Comparison of ENCODE assay signal across 1 fruit fly cellular context in genomic region chrX:13136939-13137697, dm6.
A peak's percentile ranks its signal among the peaks of the same experiment; 100 is the strongest.
TF ChIP-seq lines count a peak whose summit lies in the region.

No protein-coding gene starts in this region.

TF ChIP-seq in whole organism, embryonic, 481 proteins besides CTCF, POLR2A, EP300 and RAD21 (continued from another document and continues in another):
- no peak for TF ChIP-seq Stat92E (GFP tag; optimal IDR thresholded peaks at IDR 0.05; lab: Kevin White, UChicago)
- no peak for TF ChIP-seq Hmr (GFP tag; optimal IDR thresholded peaks at IDR 0.05; lab: Kevin White, UChicago)
- no peak for TF ChIP-seq HmgD (GFP tag; optimal IDR thresholded peaks at IDR 0.05; lab: Kevin White, UChicago)
- no peak for TF ChIP-seq CG1602 (GFP tag; optimal IDR thresholded peaks at IDR 0.05; lab: Kevin White, UChicago)
- TF ChIP-seq grn (GFP tag; optimal IDR thresholded peaks at IDR 0.05; lab: Kevin White, UChicago), result no peak
- peak; percentile 61 for TF ChIP-seq nerfin-1 (tag; optimal IDR thresholded peaks at IDR 0.05; lab: Kevin White, UChicago)
- no peak for TF ChIP-seq gsb-n (tag; optimal IDR thresholded peaks at IDR 0.05; lab: Kevin White, UChicago)
- no peak for TF ChIP-seq en (GFP tag; optimal IDR thresholded peaks at IDR 0.05; lab: Kevin White, UChicago)
- no peak for TF ChIP-seq CG4854 (GFP tag; optimal IDR thresholded peaks at IDR 0.05; lab: Kevin White, UChicago)
- TF ChIP-seq H15 (GFP tag; IDR thresholded peaks at IDR 0.05; lab: Robert Waterston, UW), result peak; percentile 74; the same call in 2 of the 3 replicates
- TF ChIP-seq CG4360 (GFP tag; IDR thresholded peaks at IDR 0.05; lab: Robert Waterston, UW), result peak; percentile 35; the same call in 1 of the 2 replicates
- TF ChIP-seq Ssrp (tag; optimal IDR thresholded peaks at IDR 0.05; lab: Kevin White, UChicago), result peak; percentile 28
- TF ChIP-seq BEAF-32 (GFP tag; optimal IDR thresholded peaks at IDR 0.05; lab: Kevin White, UChicago), result no peak
- TF ChIP-seq Hmx (GFP tag; optimal IDR thresholded peaks at IDR 0.05; lab: Kevin White, UChicago), result no peak
- no peak for TF ChIP-seq Adf1 (GFP tag; IDR thresholded peaks at IDR 0.05; lab: Robert Waterston, UW)
- TF ChIP-seq Gsc (GFP tag; IDR thresholded peaks at IDR 0.05; lab: Robert Waterston, UW), result no peak
- peak; percentile 49; the same call in 1 of the 2 replicates for TF ChIP-seq E2f2 (GFP tag; IDR thresholded peaks at IDR 0.05; lab: Robert Waterston, UW)
- no peak for TF ChIP-seq amos (GFP tag; IDR thresholded peaks at IDR 0.05; lab: Robert Waterston, UW; ENCODE audit: partially characterized antibody)
- TF ChIP-seq CG16863 (GFP tag; optimal IDR thresholded peaks at IDR 0.05; lab: Kevin White, UChicago), result no peak
- TF ChIP-seq CG6654 (GFP tag; optimal IDR thresholded peaks at IDR 0.05; lab: Kevin White, UChicago), result no peak
- no peak for TF ChIP-seq MTF-1 (GFP tag; optimal IDR thresholded peaks at IDR 0.05; lab: Kevin White, UChicago; ENCODE audit: borderline replicate concordance)
- peak; percentile 41 for TF ChIP-seq Xbp1 (GFP tag; optimal IDR thresholded peaks at IDR 0.05; lab: Kevin White, UChicago)
- peak; percentile 55 for TF ChIP-seq CG14050 (GFP tag; IDR thresholded peaks at IDR 0.05; lab: Robert Waterston, UW)
- TF ChIP-seq CG6272 (GFP tag; IDR thresholded peaks at IDR 0.05; lab: Robert Waterston, UW), result peak; percentile 24; the same call in 1 of the 2 replicates
- peak; percentile 57 for TF ChIP-seq CG5180 (GFP tag; optimal IDR thresholded peaks at IDR 0.05; lab: Kevin White, UChicago)
- no peak for TF ChIP-seq tio (GFP tag; optimal IDR thresholded peaks at IDR 0.05; lab: Kevin White, UChicago)
- TF ChIP-seq maf-S (GFP tag; optimal IDR thresholded peaks at IDR 0.05; lab: Kevin White, UChicago), result no peak
- peak; percentile 39 for TF ChIP-seq pros (GFP tag; optimal IDR thresholded peaks at IDR 0.05; lab: Kevin White, UChicago)
- TF ChIP-seq cwo (GFP tag; optimal IDR thresholded peaks at IDR 0.05; lab: Kevin White, UChicago), result peak; percentile 14
- no peak for TF ChIP-seq GATAe (GFP tag; conservative IDR thresholded peaks at IDR 0.05; lab: Robert Waterston, UW)
- TF ChIP-seq CG6791 (GFP tag; IDR thresholded peaks at IDR 0.05; lab: Robert Waterston, UW; ENCODE audit: partially characterized antibody), result no peak
- peak; percentile 46 for TF ChIP-seq CG8281 (tag; optimal IDR thresholded peaks at IDR 0.05; lab: Kevin White, UChicago)
- TF ChIP-seq btn (GFP tag; optimal IDR thresholded peaks at IDR 0.05; lab: Kevin White, UChicago), result no peak
- TF ChIP-seq bbx (GFP tag; IDR thresholded peaks at IDR 0.05; lab: Robert Waterston, UW; ENCODE audit: partially characterized antibody), result no peak
- TF ChIP-seq CG3847 (GFP tag; IDR thresholded peaks at IDR 0.05; lab: Robert Waterston, UW), result peak; percentile 19; the same call in 1 of the 2 replicates
- TF ChIP-seq CG7839 (tag; optimal IDR thresholded peaks at IDR 0.05; lab: Kevin White, UChicago), result peak; percentile 61
- TF ChIP-seq sima (GFP tag; optimal IDR thresholded peaks at IDR 0.05; lab: Kevin White, UChicago), result no peak
- TF ChIP-seq so (GFP tag; IDR thresholded peaks at IDR 0.05; lab: Robert Waterston, UW), result peak; percentile 67; the same call in 1 of the 3 replicates
- peak; percentile 88 for TF ChIP-seq vvl (GFP tag; IDR thresholded peaks at IDR 0.05; lab: Robert Waterston, UW)
- TF ChIP-seq CG8089 (GFP tag; optimal IDR thresholded peaks at IDR 0.05; lab: Kevin White, UChicago), result no peak
- no peak for TF ChIP-seq Max (GFP tag; optimal IDR thresholded peaks at IDR 0.05; lab: Kevin White, UChicago)
- TF ChIP-seq CG15479 (GFP tag; optimal IDR thresholded peaks at IDR 0.05; lab: Kevin White, UChicago), result no peak
- peak; percentile 39 for TF ChIP-seq CG17829 (tag; optimal IDR thresholded peaks at IDR 0.05; lab: Kevin White, UChicago)
- no peak for TF ChIP-seq trem (tag; optimal IDR thresholded peaks at IDR 0.05; lab: Kevin White, UChicago)
- TF ChIP-seq da (GFP tag; optimal IDR thresholded peaks at IDR 0.05; lab: Kevin White, UChicago), result no peak
- peak; percentile 10 for TF ChIP-seq org-1 (GFP tag; optimal IDR thresholded peaks at IDR 0.05; lab: Kevin White, UChicago)
- TF ChIP-seq Doc3 (GFP tag; IDR thresholded peaks at IDR 0.05; lab: Robert Waterston, UW; ENCODE audit: partially characterized antibody), result no peak
- peak; percentile 70 for TF ChIP-seq CG11504 (tag; optimal IDR thresholded peaks at IDR 0.05; lab: Kevin White, UChicago)
- TF ChIP-seq CG2202 (tag; optimal IDR thresholded peaks at IDR 0.05; lab: Kevin White, UChicago), result peak; percentile 20
- TF ChIP-seq CG3163 (GFP tag; optimal IDR thresholded peaks at IDR 0.05; lab: Kevin White, UChicago), result no peak
- TF ChIP-seq Dip2 (GFP tag; IDR thresholded peaks at IDR 0.05; lab: Robert Waterston, UW), result no peak
- no peak for TF ChIP-seq CG15514 (GFP tag; optimal IDR thresholded peaks at IDR 0.05; lab: Kevin White, UChicago)
- TF ChIP-seq eve (GFP tag; optimal IDR thresholded peaks at IDR 0.05; lab: Kevin White, UChicago), result no peak
- TF ChIP-seq CG2120 (GFP tag; optimal IDR thresholded peaks at IDR 0.05; lab: Kevin White, UChicago), result no peak
- TF ChIP-seq CG14667 (GFP tag; IDR thresholded peaks at IDR 0.05; lab: Robert Waterston, UW), result peak; percentile 29; the same call in 1 of the 2 replicates
- peak; percentile 54 for TF ChIP-seq croc (GFP tag; conservative IDR thresholded peaks at IDR 0.05; lab: Robert Waterston, UW)
- TF ChIP-seq CG12391 (tag; optimal IDR thresholded peaks at IDR 0.05; lab: Kevin White, UChicago), result peak; percentile 44
- no peak for TF ChIP-seq tin (GFP tag; optimal IDR thresholded peaks at IDR 0.05; lab: Kevin White, UChicago)
- TF ChIP-seq CG42726 (GFP tag; IDR thresholded peaks at IDR 0.05; lab: Robert Waterston, UW; ENCODE audit: partially characterized antibody), result no peak
- no peak for TF ChIP-seq CG16779 (GFP tag; IDR thresholded peaks at IDR 0.05; lab: Robert Waterston, UW)
- peak; percentile 45 for TF ChIP-seq Oli (tag; optimal IDR thresholded peaks at IDR 0.05; lab: Kevin White, UChicago)
- TF ChIP-seq Fer2 (tag; optimal IDR thresholded peaks at IDR 0.05; lab: Kevin White, UChicago), result no peak
- TF ChIP-seq CG30431 (GFP tag; optimal IDR thresholded peaks at IDR 0.05; lab: Kevin White, UChicago), result no peak
- TF ChIP-seq slou (GFP tag; optimal IDR thresholded peaks at IDR 0.05; lab: Kevin White, UChicago), result no peak
- TF ChIP-seq dan (GFP tag; IDR thresholded peaks at IDR 0.05; lab: Robert Waterston, UW), result no peak
- TF ChIP-seq CG8388 (GFP tag; optimal IDR thresholded peaks at IDR 0.05; lab: Kevin White, UChicago), result peak; percentile 10
- no peak for TF ChIP-seq mirr (GFP tag; optimal IDR thresholded peaks at IDR 0.05; lab: Kevin White, UChicago)
- TF ChIP-seq ab (GFP tag; optimal IDR thresholded peaks at IDR 0.05; lab: Kevin White, UChicago), result no peak
- peak; percentile 82 for TF ChIP-seq Optix (GFP tag; IDR thresholded peaks at IDR 0.05; lab: Robert Waterston, UW)
- TF ChIP-seq cato (GFP tag; optimal IDR thresholded peaks at IDR 0.05; lab: Kevin White, UChicago; ENCODE audit: borderline replicate concordance), result no peak
- no peak for TF ChIP-seq CG15011 (GFP tag; optimal IDR thresholded peaks at IDR 0.05; lab: Kevin White, UChicago)
- TF ChIP-seq CG32767 (GFP tag; IDR thresholded peaks at IDR 0.05; lab: Robert Waterston, UW), result 0 out of 2 replicates have a peak, but pooled peaks have one; percentile 53
- no peak for TF ChIP-seq chif (GFP tag; optimal IDR thresholded peaks at IDR 0.05; lab: Kevin White, UChicago)
- no peak for TF ChIP-seq CG6175 (GFP tag; IDR thresholded peaks at IDR 0.05; lab: Robert Waterston, UW)
- peak; percentile 72 for TF ChIP-seq otp (GFP tag; IDR thresholded peaks at IDR 0.05; lab: Robert Waterston, UW)
- peak; percentile 69 for TF ChIP-seq ssp (GFP tag; IDR thresholded peaks at IDR 0.05; lab: Robert Waterston, UW)
- peak; percentile 71; the same call in 2 of the 3 replicates for TF ChIP-seq ase (GFP tag; IDR thresholded peaks at IDR 0.05; lab: Robert Waterston, UW)
- TF ChIP-seq lbe (GFP tag; optimal IDR thresholded peaks at IDR 0.05; lab: Kevin White, UChicago), result peak; percentile 21
- TF ChIP-seq Sox102F (GFP tag; optimal IDR thresholded peaks at IDR 0.05; lab: Kevin White, UChicago), result peak; percentile 54
- TF ChIP-seq CkIIα-i1 (GFP tag; IDR thresholded peaks at IDR 0.05; lab: Robert Waterston, UW), result no peak
- TF ChIP-seq Dbx (GFP tag; IDR thresholded peaks at IDR 0.05; lab: Robert Waterston, UW), result no peak
- TF ChIP-seq hbn (GFP tag; IDR thresholded peaks at IDR 0.05; lab: Robert Waterston, UW; ENCODE audit: partially characterized antibody), result no peak
- no peak for TF ChIP-seq CG7271 (tag; optimal IDR thresholded peaks at IDR 0.05; lab: Kevin White, UChicago)
- TF ChIP-seq CG2875 (GFP tag; optimal IDR thresholded peaks at IDR 0.05; lab: Kevin White, UChicago), result peak; percentile 27
- TF ChIP-seq Dip3 (GFP tag; optimal IDR thresholded peaks at IDR 0.05; lab: Kevin White, UChicago), result no peak
- no peak for TF ChIP-seq CG13123 (GFP tag; optimal IDR thresholded peaks at IDR 0.05; lab: Kevin White, UChicago)
- TF ChIP-seq jumu (GFP tag; optimal IDR thresholded peaks at IDR 0.05; lab: Kevin White, UChicago), result no peak
- TF ChIP-seq B-H2 (GFP tag; optimal IDR thresholded peaks at IDR 0.05; lab: Kevin White, UChicago), result no peak
- TF ChIP-seq sd (tag; optimal IDR thresholded peaks at IDR 0.05; lab: Kevin White, UChicago), result peak; percentile 34
- TF ChIP-seq CG15696 (tag; optimal IDR thresholded peaks at IDR 0.05; lab: Kevin White, UChicago), result no peak
- TF ChIP-seq Vsx1 (GFP tag; optimal IDR thresholded peaks at IDR 0.05; lab: Kevin White, UChicago), result no peak
- peak; percentile 66 for TF ChIP-seq lmd (GFP tag; IDR thresholded peaks at IDR 0.05; lab: Robert Waterston, UW)
- TF ChIP-seq sens (GFP tag; lab: Kevin White, UChicago), result peak; percentile 73
- TF ChIP-seq pita (GFP tag; optimal IDR thresholded peaks at IDR 0.05; lab: Kevin White, UChicago), result no peak
- TF ChIP-seq peb (GFP tag; IDR thresholded peaks at IDR 0.05; lab: Robert Waterston, UW), result no peak
- TF ChIP-seq CG3407 (GFP tag; optimal IDR thresholded peaks at IDR 0.05; lab: Kevin White, UChicago), result peak; percentile 33
- no peak for TF ChIP-seq disco-r (GFP tag; optimal IDR thresholded peaks at IDR 0.05; lab: Kevin White, UChicago)
- peak; percentile 22 for TF ChIP-seq Fer1 (GFP tag; optimal IDR thresholded peaks at IDR 0.05; lab: Kevin White, UChicago)
- no peak for TF ChIP-seq CG16813 (GFP tag; IDR thresholded peaks at IDR 0.05; lab: Robert Waterston, UW; ENCODE audit: partially characterized antibody)
- TF ChIP-seq prd (optimal IDR thresholded peaks at IDR 0.05; lab: Kevin White, UChicago), result no peak
- peak; percentile 70 for TF ChIP-seq prd (GFP tag; IDR thresholded peaks at IDR 0.05; lab: Robert Waterston, UW)
- no peak for TF ChIP-seq CG10431 (GFP tag; optimal IDR thresholded peaks at IDR 0.05; lab: Kevin White, UChicago)
- TF ChIP-seq CG34376 (GFP tag; optimal IDR thresholded peaks at IDR 0.05; lab: Kevin White, UChicago), result no peak
- TF ChIP-seq Tbp (GFP tag; optimal IDR thresholded peaks at IDR 0.05; lab: Kevin White, UChicago), result no peak
- TF ChIP-seq CG12236 (GFP tag; optimal IDR thresholded peaks at IDR 0.05; lab: Kevin White, UChicago), result no peak
- no peak for TF ChIP-seq Side (GFP tag; optimal IDR thresholded peaks at IDR 0.05; lab: Kevin White, UChicago)
- TF ChIP-seq CG10274 (GFP tag; optimal IDR thresholded peaks at IDR 0.05; lab: Kevin White, UChicago), result no peak
- no peak; the same call in 1 of the 2 replicates for TF ChIP-seq CG32532 (GFP tag; IDR thresholded peaks at IDR 0.05; lab: Robert Waterston, UW)
- TF ChIP-seq Oaz (GFP tag; IDR thresholded peaks at IDR 0.05; lab: Robert Waterston, UW), result 0 out of 2 replicates have a peak, but pooled peaks have one; percentile 10
- no peak for TF ChIP-seq repo (GFP tag; optimal IDR thresholded peaks at IDR 0.05; lab: Kevin White, UChicago)
- TF ChIP-seq CG4730 (GFP tag; IDR thresholded peaks at IDR 0.05; lab: Robert Waterston, UW), result peak; percentile 56; the same call in 1 of the 2 replicates
- TF ChIP-seq C15 (GFP tag; IDR thresholded peaks at IDR 0.05; lab: Robert Waterston, UW), result 0 out of 3 replicates have a peak, but pooled peaks have one; percentile 40
- TF ChIP-seq klu (GFP tag; IDR thresholded peaks at IDR 0.05; lab: Robert Waterston, UW), result no peak
- TF ChIP-seq nom (GFP tag; optimal IDR thresholded peaks at IDR 0.05; lab: Kevin White, UChicago), result peak; percentile 64
- TF ChIP-seq Rx (GFP tag; IDR thresholded peaks at IDR 0.05; lab: Robert Waterston, UW), result peak; percentile 47; the same call in 1 of the 2 replicates
- no peak for TF ChIP-seq CG18619 (GFP tag; optimal IDR thresholded peaks at IDR 0.05; lab: Kevin White, UChicago)
- TF ChIP-seq slbo (GFP tag; IDR thresholded peaks at IDR 0.05; lab: Robert Waterston, UW), result no peak
- TF ChIP-seq gt (GFP tag; IDR thresholded peaks at IDR 0.05; lab: Robert Waterston, UW), result no peak
- TF ChIP-seq cas (GFP tag; IDR thresholded peaks at IDR 0.05; lab: Robert Waterston, UW), result no peak
- TF ChIP-seq CG7963 (GFP tag; IDR thresholded peaks at IDR 0.05; lab: Robert Waterston, UW; ENCODE audit: partially characterized antibody), result no peak
- peak; percentile 28 for TF ChIP-seq CG9727 (GFP tag; optimal IDR thresholded peaks at IDR 0.05; lab: Kevin White, UChicago)
- no peak for TF ChIP-seq Dref (GFP tag; IDR thresholded peaks at IDR 0.05; lab: Robert Waterston, UW)
- TF ChIP-seq Aef1 (GFP tag; IDR thresholded peaks at IDR 0.05; lab: Robert Waterston, UW), result peak; percentile 27; the same call in 1 of the 3 replicates
- peak; percentile 55 for TF ChIP-seq CG18262 (tag; optimal IDR thresholded peaks at IDR 0.05; lab: Kevin White, UChicago)
- TF ChIP-seq Ravus (GFP tag; IDR thresholded peaks at IDR 0.05; lab: Robert Waterston, UW), result no peak
- TF ChIP-seq slp2 (GFP tag; optimal IDR thresholded peaks at IDR 0.05; lab: Kevin White, UChicago), result no peak
- TF ChIP-seq pfk (GFP tag; optimal IDR thresholded peaks at IDR 0.05; lab: Kevin White, UChicago), result no peak
- TF ChIP-seq schlank (tag; optimal IDR thresholded peaks at IDR 0.05; lab: Kevin White, UChicago), result no peak
- no peak for TF ChIP-seq CG11247 (GFP tag; IDR thresholded peaks at IDR 0.05; lab: Robert Waterston, UW)
- TF ChIP-seq HHEX (GFP tag; optimal IDR thresholded peaks at IDR 0.05; lab: Kevin White, UChicago), result peak; percentile 30
- TF ChIP-seq gro (GFP tag; optimal IDR thresholded peaks at IDR 0.05; lab: Kevin White, UChicago), result no peak
- peak; percentile 42; the same call in 2 of the 3 replicates for TF ChIP-seq CG17361 (GFP tag; IDR thresholded peaks at IDR 0.05; lab: Robert Waterston, UW)
- TF ChIP-seq CG2116 (GFP tag; optimal IDR thresholded peaks at IDR 0.05; lab: Kevin White, UChicago), result no peak
- TF ChIP-seq CG17385 (GFP tag; optimal IDR thresholded peaks at IDR 0.05; lab: Kevin White, UChicago), result no peak
